Fruit fly (Drosophila melanogaster) whole organism, embryonic: ENCODE measurements around the gene east.

Experiments
- Asciz ChIP-seq: fragments of 200-800 bp; sonication (Bioruptor generic); optimal IDR thresholded peaks from 2 replicates; lab custom pipeline; 2017; ENCODE audit warnings: missing biosample characterization, mild to moderate bottlenecking, missing genetic modification characterization, missing genetic modification reagents
- Atf6 ChIP-seq: fragments of 200-800 bp; sonication (Bioruptor generic); IDR thresholded peaks from 2 replicates; pipeline ENCODE4 v1.3.6; 2022; ENCODE audit warnings: missing biosample characterization, missing genetic modification characterization
- B-H1 ChIP-seq: fragments of 200-800 bp; sonication (Bioruptor generic); IDR thresholded peaks from 3 replicates; pipeline ENCODE4 v1.3.6; 2022; ENCODE audit warnings: missing biosample characterization, missing genetic modification characterization
- C15 ChIP-seq: fragments of 200-800 bp; sonication (Bioruptor generic); IDR thresholded peaks from 3 replicates; pipeline ENCODE4 v1.3.6; 2022; ENCODE audit warnings: missing biosample characterization, missing genetic modification characterization
- CG10209 ChIP-seq: fragments of 200-800 bp; sonication (Bioruptor generic); optimal IDR thresholded peaks from 3 replicates; lab custom pipeline; 2017; ENCODE audit warnings: missing biosample characterization, mild to moderate bottlenecking, missing genetic modification characterization, missing genetic modification reagents
- CG10565 ChIP-seq: fragments of 200-800 bp; sonication (Bioruptor generic); optimal IDR thresholded peaks from 3 replicates; lab custom pipeline; 2016; ENCODE audit warnings: missing biosample characterization, mild to moderate bottlenecking, missing genetic modification characterization
- CG11695 ChIP-seq: fragments of 200-800 bp; sonication (Bioruptor generic); IDR thresholded peaks from 3 replicates; pipeline ENCODE4 v1.3.6; 2022; ENCODE audit warnings: missing biosample characterization, missing genetic modification characterization
- CG13894 ChIP-seq: fragments of 200-800 bp; sonication (Bioruptor generic); optimal IDR thresholded peaks from 3 replicates; lab custom pipeline; 2018; ENCODE audit warnings: missing biosample characterization, mild to moderate bottlenecking, missing genetic modification characterization, moderate library complexity
- CG15479 ChIP-seq: fragments of 200-800 bp; sonication (Bioruptor generic); optimal IDR thresholded peaks from 3 replicates; lab custom pipeline; 2019; ENCODE audit warnings: missing biosample characterization, mild to moderate bottlenecking, missing genetic modification characterization, moderate library complexity
- CG1647 ChIP-seq: fragments of 200-800 bp; sonication (Bioruptor generic); optimal IDR thresholded peaks from 3 replicates; lab custom pipeline; 2016; ENCODE audit warnings: missing biosample characterization, missing genetic modification characterization
- CG16813 ChIP-seq: fragments of 200-800 bp; sonication (Bioruptor generic); IDR thresholded peaks from 3 replicates; pipeline ENCODE4 v1.3.6; 2022; ENCODE audit warnings: missing biosample characterization, missing genetic modification characterization; ENCODE audit not compliant: partially characterized antibody
- CG18262 ChIP-seq: fragments of 200-800 bp; optimal IDR thresholded peaks from 3 replicates; lab custom pipeline; 2019; ENCODE audit warnings: missing biosample characterization, mild to moderate bottlenecking, missing genetic modification characterization, moderate library complexity
- CG18599 ChIP-seq: fragments of 200-800 bp; sonication (Bioruptor generic); optimal IDR thresholded peaks from 3 replicates; lab custom pipeline; 2017; ENCODE audit warnings: missing biosample characterization, missing genetic modification characterization, mild to moderate bottlenecking, moderate library complexity, missing genetic modification reagents
- CG3065 ChIP-seq: fragments of 200-800 bp; sonication (Bioruptor generic); optimal IDR thresholded peaks from 2 replicates; lab custom pipeline; 2016; ENCODE audit warnings: missing biosample characterization, missing genetic modification characterization
- CG31224 ChIP-seq: fragments of 200-800 bp; sonication (Bioruptor generic); IDR thresholded peaks from 2 replicates; pipeline ENCODE4 v1.3.6; 2022; ENCODE audit warnings: missing biosample characterization, missing genetic modification characterization
- CG3847 ChIP-seq: fragments of 200-800 bp; sonication (Bioruptor generic); IDR thresholded peaks from 2 replicates; pipeline ENCODE4 v1.3.6; 2022; ENCODE audit warnings: missing biosample characterization, missing genetic modification characterization
- CG6254 ChIP-seq: fragments of 200-800 bp; sonication (Bioruptor generic); optimal IDR thresholded peaks from 3 replicates; lab custom pipeline; 2017; ENCODE audit warnings: mild to moderate bottlenecking, missing biosample characterization, missing genetic modification reagents, missing genetic modification characterization
- CG6689 ChIP-seq: fragments of 200-800 bp; sonication (Bioruptor generic); IDR thresholded peaks from 2 replicates; pipeline ENCODE4 v1.3.6; 2022; ENCODE audit warnings: missing biosample characterization, missing genetic modification characterization
- CG8478 ChIP-seq: fragments of >200 bp; optimal IDR thresholded peaks from 2 replicates; lab custom pipeline; 2018
- CG9215 ChIP-seq: fragments of 200-800 bp; sonication (Bioruptor generic); IDR thresholded peaks from 2 replicates; pipeline ENCODE4 v1.3.6; 2022; ENCODE audit warnings: missing biosample characterization, missing genetic modification characterization
- CrebB ChIP-seq: fragments of 200-800 bp; sonication (Bioruptor generic); optimal IDR thresholded peaks from 3 replicates; lab custom pipeline; 2018; ENCODE audit warnings: missing biosample characterization, mild to moderate bottlenecking, missing genetic modification characterization
- Doc2 ChIP-seq: fragments of 200-800 bp; sonication (Bioruptor generic); IDR thresholded peaks from 2 replicates; pipeline ENCODE4 v1.3.6; 2022; ENCODE audit warnings: missing biosample characterization, missing genetic modification characterization
- Gug ChIP-seq: fragments of 200-800 bp; sonication (Bioruptor generic); IDR thresholded peaks from 4 replicates; pipeline ENCODE4 v1.3.6; 2022; ENCODE audit warnings: missing biosample characterization, missing genetic modification characterization
- HLH4C ChIP-seq: fragments of 200-800 bp; sonication (Bioruptor generic); IDR thresholded peaks from 3 replicates; pipeline ENCODE4 v1.3.6; 2022; ENCODE audit warnings: missing biosample characterization, missing genetic modification characterization; ENCODE audit not compliant: partially characterized antibody
- Hand ChIP-seq: fragments of 200-800 bp; sonication (Bioruptor generic); optimal IDR thresholded peaks from 2 replicates; lab custom pipeline; 2017; ENCODE audit warnings: mild to moderate bottlenecking, missing biosample characterization, missing genetic modification reagents, missing genetic modification characterization
- Hey ChIP-seq: fragments of 200-800 bp; sonication (Bioruptor generic); optimal IDR thresholded peaks from 3 replicates; lab custom pipeline; 2018; ENCODE audit warnings: missing biosample characterization, mild to moderate bottlenecking, missing genetic modification characterization
- Jarid2 ChIP-seq: fragments of 200-800 bp; sonication (Bioruptor generic); optimal IDR thresholded peaks from 3 replicates; lab custom pipeline; 2017; ENCODE audit warnings: mild to moderate bottlenecking, missing biosample characterization, missing genetic modification reagents, missing genetic modification characterization
- Lim3 ChIP-seq: fragments of 200-800 bp; sonication (Bioruptor generic); IDR thresholded peaks from 2 replicates; pipeline ENCODE4 v1.3.6; 2022; ENCODE audit warnings: missing biosample characterization, missing genetic modification characterization
- Mad ChIP-seq: fragments of 200-800 bp; sonication (Bioruptor generic); optimal IDR thresholded peaks from 2 replicates; lab custom pipeline; 2016; ENCODE audit warnings: missing biosample characterization, missing genetic modification characterization
- NFAT ChIP-seq: fragments of 200-800 bp; sonication (Bioruptor generic); IDR thresholded peaks from 2 replicates; pipeline ENCODE4 v1.3.6; 2022; ENCODE audit warnings: missing biosample characterization, missing genetic modification characterization
- NK7.1 ChIP-seq: fragments of 200-800 bp; sonication (Bioruptor generic); optimal IDR thresholded peaks from 3 replicates; lab custom pipeline; 2016; ENCODE audit warnings: missing biosample characterization, missing genetic modification characterization
- NfI ChIP-seq: fragments of 200-800 bp; sonication (Bioruptor generic); optimal IDR thresholded peaks from 3 replicates; lab custom pipeline; 2018; ENCODE audit warnings: missing biosample characterization, mild to moderate bottlenecking, missing genetic modification characterization, moderate library complexity
- Oaz ChIP-seq: fragments of 200-800 bp; sonication (Bioruptor generic); IDR thresholded peaks from 2 replicates; pipeline ENCODE4 v1.3.6; 2022; ENCODE audit warnings: missing biosample characterization, missing genetic modification characterization
- PHDP ChIP-seq: fragments of 200-800 bp; sonication (Bioruptor generic); optimal IDR thresholded peaks from 3 replicates; lab custom pipeline; 2018; ENCODE audit warnings: missing biosample characterization, mild to moderate bottlenecking, missing genetic modification characterization, moderate library complexity
- Sin3A ChIP-seq: fragments of >200 bp; optimal IDR thresholded peaks from 2 replicates; lab custom pipeline; 2018
- Six4 ChIP-seq: fragments of 200-800 bp; sonication (Bioruptor generic); optimal IDR thresholded peaks from 2 replicates; lab custom pipeline; 2016; ENCODE audit warnings: missing biosample characterization, missing genetic modification characterization
- Trl ChIP-seq, 3 experiments: fragments of >200 bp in 2 of 3; fragments of 200-800 bp in 1 of 3; sonication (Bioruptor generic) in 1 of 3; optimal IDR thresholded peaks; 2 replicates in 1 of 3; 3 replicates in 2 of 3; lab custom pipeline; 2016 to 2017; ENCODE audit warnings: missing biosample characterization in 1 of 3, missing genetic modification characterization in 1 of 3
- bowl ChIP-seq: fragments of 200-800 bp; sonication (Bioruptor generic); IDR thresholded peaks from 2 replicates; pipeline ENCODE4 v1.3.6; 2022; ENCODE audit warnings: missing biosample characterization, missing genetic modification characterization
- dpn ChIP-seq, 2 experiments: fragments of 200-800 bp; sonication (Bioruptor generic); optimal IDR thresholded peaks; 3 replicates each; lab custom pipeline; 2016; ENCODE audit warnings: missing biosample characterization in 2 of 2, missing genetic modification characterization in 2 of 2
- ems ChIP-seq: fragments of 200-800 bp; sonication (Bioruptor generic); optimal IDR thresholded peaks from 3 replicates; lab custom pipeline; 2016; ENCODE audit warnings: missing biosample characterization, missing genetic modification characterization
- gem ChIP-seq: fragments of 200-800 bp; sonication (Bioruptor generic); optimal IDR thresholded peaks from 2 replicates; lab custom pipeline; 2019; ENCODE audit warnings: missing biosample characterization, mild to moderate bottlenecking, missing genetic modification characterization, moderate library complexity
- ind ChIP-seq: fragments of 200-800 bp; sonication (Bioruptor generic); optimal IDR thresholded peaks from 3 replicates; lab custom pipeline; 2016; ENCODE audit warnings: missing biosample characterization, missing genetic modification characterization
- luna ChIP-seq: fragments of 200-800 bp; sonication (Bioruptor generic); optimal IDR thresholded peaks from 2 replicates; lab custom pipeline; 2016; ENCODE audit warnings: missing biosample characterization, missing genetic modification characterization
- otp ChIP-seq: fragments of 200-800 bp; sonication (Bioruptor generic); IDR thresholded peaks from 3 replicates; pipeline ENCODE4, ENCODE4 v1.3.6; 2022; ENCODE audit warnings: missing biosample characterization, missing genetic modification characterization
- phol ChIP-seq: fragments of 200-800 bp; sonication (Bioruptor generic); optimal IDR thresholded peaks from 3 replicates; lab custom pipeline; 2018; ENCODE audit warnings: missing biosample characterization, mild to moderate bottlenecking, missing genetic modification characterization, moderate library complexity
- pita ChIP-seq: fragments of 200-800 bp; sonication (Bioruptor generic); optimal IDR thresholded peaks from 2 replicates; lab custom pipeline; 2017; ENCODE audit warnings: missing biosample characterization, mild to moderate bottlenecking, missing genetic modification characterization
- sc ChIP-seq, 3 experiments: fragments of >200 bp in 2 of 3; fragments of 200-800 bp in 1 of 3; sonication (Bioruptor generic) in 1 of 3; optimal IDR thresholded peaks; 2 replicates in 2 of 3; 3 replicates in 1 of 3; lab custom pipeline; 2017; ENCODE audit warnings: mild to moderate bottlenecking in 1 of 3, missing biosample characterization in 1 of 3, missing genetic modification characterization in 1 of 3, missing genetic modification reagents in 1 of 3
- seq ChIP-seq: fragments of 200-800 bp; sonication (Bioruptor generic); IDR thresholded peaks from 2 replicates; pipeline ENCODE4 v1.3.6; 2022; ENCODE audit warnings: missing biosample characterization, missing genetic modification characterization
- slp2 ChIP-seq: fragments of 200-800 bp; sonication (Bioruptor generic); optimal IDR thresholded peaks from 2 replicates; lab custom pipeline; 2016; ENCODE audit warnings: missing biosample characterization, missing genetic modification characterization
- sug ChIP-seq: fragments of 200-800 bp; optimal IDR thresholded peaks from 2 replicates; lab custom pipeline; 2019; ENCODE audit warnings: missing biosample characterization, mild to moderate bottlenecking, missing genetic modification characterization, moderate library complexity

The east gene

DNA sequence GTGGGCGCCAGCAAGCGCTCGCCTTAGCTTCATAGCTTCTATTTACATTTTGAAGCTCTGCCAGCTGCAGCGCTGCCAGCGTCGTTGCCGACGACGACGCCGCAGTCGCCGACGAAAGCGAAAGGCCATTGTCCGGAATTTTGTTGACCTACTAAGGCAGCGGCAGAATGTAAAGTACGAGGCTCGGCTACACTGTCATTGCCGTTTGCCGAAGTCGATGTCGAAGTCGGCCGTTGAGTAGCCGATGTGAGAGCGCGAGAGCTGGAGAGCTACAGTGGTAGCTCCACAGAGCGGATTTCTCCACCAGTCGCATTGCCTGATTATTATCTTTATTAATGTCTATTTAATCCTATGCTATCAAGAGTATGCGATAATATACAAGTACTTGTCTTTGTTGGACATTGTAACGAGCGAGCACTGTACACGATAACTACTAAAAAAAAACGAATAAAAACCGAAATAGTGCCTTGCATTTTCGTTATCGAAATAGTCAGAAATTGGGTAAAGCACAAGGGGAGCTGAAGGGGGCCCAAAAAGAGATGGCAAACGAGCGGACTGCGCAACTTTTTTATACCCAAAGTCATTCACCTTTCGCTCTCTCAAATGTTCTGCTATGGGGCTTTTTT is 47.0 kb upstream of the east start (continued):
- TF ChIP-seq otp (peak; percentile 95), ems (GFP tag; lab: Kevin White, UChicago) (peak; percentile 95), Asciz (peak; percentile 89), CG9215 (peak; percentile 87), Atf6 (peak; percentile 93), CG3847 (GFP tag; lab: Robert Waterston, UW) (peak; percentile 94), Six4 (GFP tag; lab: Kevin White, UChicago) (peak; percentile 92), luna (GFP tag; lab: Kevin White, UChicago) (peak; percentile 44), CG8478 (lab: Kevin White, UChicago) (no peak), CG18599 (GFP tag; lab: Kevin White, UChicago) (peak; percentile 94), dpn (GFP tag; optimal IDR thresholded peaks at IDR 0.05; lab: Kevin White, UChicago) (peak; percentile 92 to 96), sug (tag; lab: Kevin White, UChicago) (peak; percentile 87), C15 (GFP tag; lab: Robert Waterston, UW) (peak; percentile 88), HLH4C (no peak), CG31224 (GFP tag; lab: Robert Waterston, UW) (peak; percentile 74), phol (tag; lab: Kevin White, UChicago) (peak; percentile 92), CG18262 (tag; lab: Kevin White, UChicago) (peak; percentile 86), slp2 (GFP tag; lab: Kevin White, UChicago) (peak; percentile 94), CG3065 (GFP tag; lab: Kevin White, UChicago) (peak; percentile 78), NFAT (GFP tag; lab: Robert Waterston, UW) (peak; percentile 94), Mad (GFP tag; lab: Kevin White, UChicago) (peak; percentile 91), CG1647 (GFP tag; lab: Kevin White, UChicago) (peak; percentile 92), Doc2 (peak; percentile 87), Hand (GFP tag; lab: Kevin White, UChicago) (peak; percentile 84), pita (GFP tag; lab: Kevin White, UChicago) (no peak), Sin3A (lab: Kevin White, UChicago) (no peak), CG16813 (GFP tag; lab: Robert Waterston, UW) (no peak), CG10565 (GFP tag; lab: Kevin White, UChicago) (peak; percentile 53), Hey (peak; percentile 77), Oaz (GFP tag; lab: Robert Waterston, UW) (peak; percentile 92), bowl (peak; percentile 90), ind (peak; percentile 97), CG10209 (peak; percentile 92), NK7.1 (GFP tag; lab: Kevin White, UChicago) (peak; percentile 85), B-H1 (GFP tag; lab: Robert Waterston, UW) (peak; percentile 94), Trl (optimal IDR thresholded peaks at IDR 0.05; lab: Kevin White, UChicago) (peak in 1 of 2 experiments; percentile 60), Trl (GFP tag; optimal IDR thresholded peaks at IDR 0.05; lab: Kevin White, UChicago) (peak; percentile 84), Jarid2 (GFP tag; lab: Kevin White, UChicago) (peak; percentile 76), gem (tag; lab: Kevin White, UChicago) (peak; percentile 95), NfI (GFP tag; lab: Kevin White, UChicago) (peak; percentile 96), Lim3 (peak; percentile 91), CG15479 (GFP tag; lab: Kevin White, UChicago) (no peak), PHDP (tag; lab: Kevin White, UChicago) (peak; percentile 93), seq (GFP tag; lab: Robert Waterston, UW) (peak; percentile 93), CG6254 (GFP tag; lab: Kevin White, UChicago) (peak; percentile 91), CG13894 (tag; lab: Kevin White, UChicago) (peak; percentile 85), CrebB (tag; lab: Kevin White, UChicago) (peak; percentile 91), sc (optimal IDR thresholded peaks at IDR 0.05; lab: Kevin White, UChicago) (no peak), sc (GFP tag; optimal IDR thresholded peaks at IDR 0.05; lab: Kevin White, UChicago) (peak; percentile 83), CG6689 (peak; percentile 94), CG11695 (peak; percentile 93), Gug (GFP tag; lab: Robert Waterston, UW) (peak; percentile 97)
